Fruit fly (Drosophila melanogaster) whole organism, embryonic: ENCODE data around the gene Rrp47.

Experiments used
- BEAF-32 ChIP-seq: fragments of 200-800 bp; sonication (Bioruptor generic); optimal IDR thresholded peaks from 3 replicates; lab custom pipeline; 2017; ENCODE audit warnings: missing biosample characterization, missing genetic modification characterization, mild to moderate bottlenecking, moderate library complexity, missing genetic modification reagents
- CG12219 ChIP-seq: fragments of 200-800 bp; sonication (Bioruptor generic); optimal IDR thresholded peaks from 3 replicates; lab custom pipeline; 2018; ENCODE audit warnings: missing biosample characterization, mild to moderate bottlenecking, missing genetic modification characterization
- CG15514 ChIP-seq: fragments of 200-800 bp; sonication (Bioruptor generic); optimal IDR thresholded peaks from 3 replicates; lab custom pipeline; 2017; ENCODE audit warnings: missing biosample characterization, missing genetic modification characterization, mild to moderate bottlenecking, moderate library complexity, missing genetic modification reagents
- CG17186 ChIP-seq: fragments of 200-800 bp; sonication (Bioruptor generic); optimal IDR thresholded peaks from 3 replicates; lab custom pipeline; 2017; ENCODE audit warnings: missing biosample characterization, missing genetic modification reagents, missing genetic modification characterization
- CG18011 ChIP-seq: fragments of 200-800 bp; sonication (Bioruptor generic); optimal IDR thresholded peaks from 2 replicates; lab custom pipeline; 2017; ENCODE audit warnings: missing biosample characterization, missing genetic modification characterization, mild to moderate bottlenecking, moderate library complexity, missing genotype
- CG2199 ChIP-seq: fragments of 200-800 bp; sonication (Bioruptor generic); IDR thresholded peaks from 3 replicates; pipeline ENCODE4 v1.3.6; 2022; ENCODE audit warnings: missing biosample characterization, missing genetic modification characterization
- CG34422 ChIP-seq: fragments of 200-800 bp; sonication (Bioruptor generic); IDR thresholded peaks from 3 replicates; pipeline ENCODE4 v1.3.6; 2022; ENCODE audit warnings: missing biosample characterization, missing genetic modification characterization
- CG8089 ChIP-seq: fragments of 200-800 bp; sonication (Bioruptor generic); optimal IDR thresholded peaks from 3 replicates; lab custom pipeline; 2016; ENCODE audit warnings: missing biosample characterization, missing genetic modification characterization
- CG9817 ChIP-seq: fragments of 200-800 bp; sonication (Bioruptor generic); optimal IDR thresholded peaks from 2 replicates; lab custom pipeline; 2018; ENCODE audit warnings: missing biosample characterization, mild to moderate bottlenecking, missing genetic modification characterization, moderate library complexity
- Deaf1 ChIP-seq: fragments of 200-800 bp; optimal IDR thresholded peaks from 3 replicates; lab custom pipeline; 2019; ENCODE audit warnings: missing biosample characterization, mild to moderate bottlenecking, missing genetic modification characterization, moderate library complexity
- Ets65A ChIP-seq: fragments of 200-800 bp; sonication (Bioruptor generic); peaks from one replicate; lab custom pipeline; 2016; ENCODE audit warnings: missing biosample characterization, missing genetic modification characterization
- Hr3 ChIP-seq: fragments of 200-800 bp; sonication (Bioruptor generic); optimal IDR thresholded peaks from 3 replicates; lab custom pipeline; 2016; ENCODE audit warnings: missing biosample characterization, missing genetic modification characterization
- Max ChIP-seq: fragments of 200-800 bp; sonication (Bioruptor generic); optimal IDR thresholded peaks from 2 replicates; lab custom pipeline; 2016; ENCODE audit warnings: missing biosample characterization, mild to moderate bottlenecking, missing genetic modification characterization
- Meics ChIP-seq: fragments of 200-800 bp; sonication (Bioruptor generic); optimal IDR thresholded peaks from 2 replicates; lab custom pipeline; 2017; ENCODE audit warnings: missing biosample characterization, mild to moderate bottlenecking, missing genetic modification characterization
- Mrtf ChIP-seq: fragments of 200-800 bp; sonication (Bioruptor generic); IDR thresholded peaks from 3 replicates; pipeline ENCODE4 v1.3.6; 2022; ENCODE audit warnings: missing biosample characterization, missing genetic modification characterization
- NfI ChIP-seq: fragments of 200-800 bp; sonication (Bioruptor generic); optimal IDR thresholded peaks from 3 replicates; lab custom pipeline; 2018; ENCODE audit warnings: missing biosample characterization, mild to moderate bottlenecking, missing genetic modification characterization, moderate library complexity
- Sin3A ChIP-seq: fragments of >200 bp; optimal IDR thresholded peaks from 2 replicates; lab custom pipeline; 2018
- Tbp ChIP-seq: fragments of >200 bp; optimal IDR thresholded peaks from 2 replicates; lab custom pipeline; 2018; ENCODE audit warnings: missing biosample characterization, missing genetic modification characterization
- bbx ChIP-seq: fragments of 200-800 bp; sonication (Bioruptor generic); IDR thresholded peaks from 2 replicates; pipeline ENCODE4 v1.3.6; 2022; ENCODE audit warnings: missing biosample characterization, missing genetic modification characterization; ENCODE audit not compliant: partially characterized antibody
- chinmo ChIP-seq: fragments of 200-800 bp; sonication (Bioruptor generic); IDR thresholded peaks from 4 replicates; pipeline ENCODE4 v1.3.6; 2022; ENCODE audit warnings: missing biosample characterization, missing genetic modification characterization; ENCODE audit not compliant: partially characterized antibody
- cwo ChIP-seq: fragments of 200-800 bp; sonication (Bioruptor generic); optimal IDR thresholded peaks from 3 replicates; lab custom pipeline; 2017; ENCODE audit warnings: missing biosample characterization, missing genetic modification characterization, mild to moderate bottlenecking, moderate library complexity, missing genetic modification reagents
- eve ChIP-seq, 2 experiments: fragments of >200 bp; optimal IDR thresholded peaks; 2 replicates each; lab custom pipeline; 2017; ENCODE audit warnings: missing biosample characterization in 2 of 2, missing genetic modification characterization in 2 of 2
- gem ChIP-seq: fragments of 200-800 bp; sonication (Bioruptor generic); optimal IDR thresholded peaks from 2 replicates; lab custom pipeline; 2019; ENCODE audit warnings: missing biosample characterization, mild to moderate bottlenecking, missing genetic modification characterization, moderate library complexity
- hkb ChIP-seq, 2 experiments: fragments of 200-800 bp in 1 of 2; fragments of >200 bp in 1 of 2; sonication (Bioruptor generic) in 1 of 2; IDR thresholded peaks in 1 of 2; optimal IDR thresholded peaks in 1 of 2; 2 replicates each; pipeline versions ENCODE4 v1.3.6 to Lab custom; 2017 to 2022; ENCODE audit warnings: missing biosample characterization in 1 of 2, missing genetic modification characterization in 1 of 2
- lmd ChIP-seq: fragments of 200-800 bp; sonication (Bioruptor generic); IDR thresholded peaks from 2 replicates; pipeline ENCODE4 v1.3.6; 2022; ENCODE audit warnings: missing biosample characterization, missing genetic modification characterization
- lov ChIP-seq, 2 experiments: fragments of 200-800 bp in 1 of 2; fragments of >200 bp in 1 of 2; sonication (Bioruptor generic) in 1 of 2; IDR thresholded peaks in 1 of 2; optimal IDR thresholded peaks in 1 of 2; 2 replicates in 1 of 2; 3 replicates in 1 of 2; pipeline versions ENCODE4 v1.3.6 to Lab custom; 2017 to 2022; ENCODE audit warnings: missing biosample characterization in 1 of 2, missing genetic modification characterization in 1 of 2
- pzg ChIP-seq: fragments of 200-800 bp; sonication (Bioruptor generic); optimal IDR thresholded peaks from 3 replicates; lab custom pipeline; 2018; ENCODE audit warnings: missing biosample characterization, mild to moderate bottlenecking, missing genetic modification characterization, moderate library complexity
- repo ChIP-seq: fragments of 200-800 bp; sonication (Bioruptor generic); optimal IDR thresholded peaks from 2 replicates; lab custom pipeline; 2016; ENCODE audit warnings: missing biosample characterization, missing genetic modification characterization
- sd ChIP-seq: fragments of 200-800 bp; sonication (Bioruptor generic); optimal IDR thresholded peaks from 3 replicates; lab custom pipeline; 2018; ENCODE audit warnings: missing biosample characterization, mild to moderate bottlenecking, missing genetic modification characterization, moderate library complexity
- tio ChIP-seq: fragments of 200-800 bp; sonication (Bioruptor generic); optimal IDR thresholded peaks from 2 replicates; lab custom pipeline; 2017; ENCODE audit warnings: missing biosample characterization, missing genetic modification characterization, inconsistent platforms
- trh ChIP-seq: fragments of 200-800 bp; sonication (Bioruptor generic); optimal IDR thresholded peaks from 2 replicates; lab custom pipeline; 2016; ENCODE audit warnings: missing biosample characterization, missing genetic modification characterization

Gene Rrp47

dm6 chrX:15909564-15910284 lies 35.0 kb upstream of the Rrp47 start, which contains the start of gene CycD (continued):
- TF ChIP-seq Hr3 (GFP tag; lab: Kevin White, UChicago) (peak; percentile 37), lov (optimal IDR thresholded peaks at IDR 0.05; lab: Kevin White, UChicago) (no peak), lov (GFP tag; IDR thresholded peaks at IDR 0.05; lab: Robert Waterston, UW) (no peak), Sin3A (lab: Kevin White, UChicago) (peak; percentile 11), eve (GFP tag; optimal IDR thresholded peaks at IDR 0.05; lab: Kevin White, UChicago) (no peak), trh (no peak), repo (GFP tag; lab: Kevin White, UChicago) (no peak), NfI (GFP tag; lab: Kevin White, UChicago) (no peak), chinmo (GFP tag; lab: Robert Waterston, UW) (0 out of 4 replicates have a peak, but pooled peaks have one; percentile 29), CG12219 (no peak), tio (GFP tag; lab: Kevin White, UChicago) (no peak)

- TF ChIP-seq cwo (GFP tag; lab: Kevin White, UChicago) (no peak), CG18011 (GFP tag; lab: Kevin White, UChicago) (peak; percentile 87), bbx (GFP tag; lab: Robert Waterston, UW) (no peak), lmd (no peak), Deaf1 (peak; percentile 56)
These were observed 34.1 kb upstream of the Rrp47 start, which contains the start of gene Lrp4 for dm6 chrX:15910570-15910969. Gene Lrp4 (plus strand): TSS chrX:15910870.

dm6 chrX:15921655-15922054 lies 23.0 kb upstream of the Rrp47 start, which contains the start of gene CG8916:
Gene CG8916 (plus strand): TSS chrX:15921955.
- TF ChIP-seq CG17186 (GFP tag; lab: Kevin White, UChicago) (no peak), CG9817 (tag; lab: Kevin White, UChicago) (no peak), Tbp (GFP tag; lab: Kevin White, UChicago) (no peak), hkb (optimal IDR thresholded peaks at IDR 0.05; lab: Kevin White, UChicago) (no peak), hkb (GFP tag; IDR thresholded peaks at IDR 0.05; lab: Robert Waterston, UW) (no peak), Meics (GFP tag; lab: Kevin White, UChicago) (no peak), sd (tag; lab: Kevin White, UChicago) (no peak), CG34422 (no peak), CG8089 (GFP tag; lab: Kevin White, UChicago) (no peak)
- TF ChIP-seq, all 482 proteins: peak for 0

- TF ChIP-seq Max (GFP tag; lab: Kevin White, UChicago): no peak
- peak; percentile 3 for TF ChIP-seq BEAF-32
- no peak for TF ChIP-seq gem (tag; lab: Kevin White, UChicago)
- peak; percentile 5 for TF ChIP-seq pzg
- 0 out of 3 replicates have a peak, but pooled peaks have one; percentile 5 for TF ChIP-seq Mrtf (GFP tag; lab: Robert Waterston, UW)
- peak; percentile 21 for TF ChIP-seq CG15514
- no peak for TF ChIP-seq CG2199 (GFP tag; lab: Robert Waterston, UW)
- TF ChIP-seq Ets65A (GFP tag; lab: Kevin White, UChicago): peak; percentile 69
- TF ChIP-seq, all 482 proteins: peak for 5
These were observed 19.9 kb upstream of the Rrp47 start, which contains the start of gene Lcch3 for dm6 chrX:15924805-15925204. Gene Lcch3 (plus strand): TSS chrX:15925105.
